Worm (Caenorhabditis elegans): ENCODE data around the gene F37C4.5.

F37C4.5 gene

ce11 chrIV:3841607-3842006 is 32.0 kb downstream of the F37C4.5 start:
- no peak for TF ChIP-seq ceh-32 (tag; optimal IDR thresholded peaks at IDR 0.05; ENCODE audit: poor library complexity)
- TF ChIP-seq ama-1 (optimal IDR thresholded peaks at IDR 0.05): no peak
- TF ChIP-seq rbr-2 (tag; optimal IDR thresholded peaks at IDR 0.05): no peak
- TF ChIP-seq madf-9 (GFP tag; conservative IDR thresholded peaks at IDR 0.05): no peak

ce11 chrIV:3840480-3840879 is 33.1 kb downstream of the F37C4.5 start:
- TF ChIP-seq nhr-102 (tag; optimal IDR thresholded peaks at IDR 0.05) (no peak), Y105C5A.15 (GFP tag; IDR thresholded peaks at IDR 0.05) (no peak)

ce11 chrIV:3839420-3839819 is 34.2 kb downstream of the F37C4.5 start, which contains the start of gene F28F9.2:
F28F9.2 (plus strand) TSS chrIV:3839720.
- TF ChIP-seq spr-3 (GFP tag; optimal IDR thresholded peaks at IDR 0.05) (no peak), ama-1 (optimal IDR thresholded peaks at IDR 0.05) (no peak), ZK546.5 (tag; optimal IDR thresholded peaks at IDR 0.05) (no peak), zip-2 (tag; optimal IDR thresholded peaks at IDR 0.05) (no peak), ceh-20 (GFP tag; IDR thresholded peaks at IDR 0.05) (no peak), T20F7.1 (GFP tag; optimal IDR thresholded peaks at IDR 0.05) (no peak), set-16 (GFP tag; IDR thresholded peaks at IDR 0.05) (no peak), dmd-8 (GFP tag; IDR thresholded peaks at IDR 0.05) (no peak), zfp-2 (tag; optimal IDR thresholded peaks at IDR 0.05) (no peak), Y105C5A.15 (GFP tag; IDR thresholded peaks at IDR 0.05) (no peak), ceh-62 (tag; optimal IDR thresholded peaks at IDR 0.05) (no peak), duxl-1 (tag; optimal IDR thresholded peaks at IDR 0.05; ENCODE audit: poor library complexity) (no peak)

- TF ChIP-seq T20F7.1 (GFP tag; optimal IDR thresholded peaks at IDR 0.05): no peak
- no peak for TF ChIP-seq mes-2 (tag; optimal IDR thresholded peaks at IDR 0.05; ENCODE audit: poor library complexity, severe bottlenecking)
- TF ChIP-seq gei-8 (GFP tag; optimal IDR thresholded peaks at IDR 0.05): no peak
- no peak for TF ChIP-seq hmg-1.1 (GFP tag; IDR thresholded peaks at IDR 0.05)
- TF ChIP-seq unc-39 (tag; optimal IDR thresholded peaks at IDR 0.05): no peak
- no peak for TF ChIP-seq madf-5 (GFP tag; IDR thresholded peaks at IDR 0.05)
- no peak for TF ChIP-seq nhr-10 (tag; optimal IDR thresholded peaks at IDR 0.05)
- TF ChIP-seq mxl-3 (GFP tag; optimal IDR thresholded peaks at IDR 0.05): no peak
- TF ChIP-seq ceh-82 (tag; optimal IDR thresholded peaks at IDR 0.05): no peak
- no peak for TF ChIP-seq R02D3.7 (tag; optimal IDR thresholded peaks at IDR 0.05)
- no peak for TF ChIP-seq F26F4.8 (GFP tag; conservative IDR thresholded peaks at IDR 0.05)
- TF ChIP-seq nhr-6 (tag; optimal IDR thresholded peaks at IDR 0.05): no peak
- no peak for TF ChIP-seq ZK546.5 (tag; optimal IDR thresholded peaks at IDR 0.05)
- no peak for TF ChIP-seq ztf-11 (tag; optimal IDR thresholded peaks at IDR 0.05)
- TF ChIP-seq set-16 (GFP tag; IDR thresholded peaks at IDR 0.05): no peak
- TF ChIP-seq fos-1 (tag; optimal IDR thresholded peaks at IDR 0.05): no peak
- TF ChIP-seq mxl-2 (GFP tag; conservative IDR thresholded peaks at IDR 0.05): no peak
- no peak for TF ChIP-seq nhr-11 (tag; optimal IDR thresholded peaks at IDR 0.05)
Measured at ce11 chrIV:3838687-3839086, 34.9 kb downstream of the F37C4.5 start.

- TF ChIP-seq nhr-6 (tag; optimal IDR thresholded peaks at IDR 0.05) (no peak), lin-29 (GFP tag; IDR thresholded peaks at IDR 0.05) (no peak), mxl-3 (GFP tag; optimal IDR thresholded peaks at IDR 0.05) (no peak), hlh-30 (tag; optimal IDR thresholded peaks at IDR 0.05; ENCODE audit: insufficient read depth) (no peak), zag-1 (tag; optimal IDR thresholded peaks at IDR 0.05) (no peak), sdz-12 (GFP tag; optimal IDR thresholded peaks at IDR 0.05) (no peak), aly-2 (tag; optimal IDR thresholded peaks at IDR 0.05) (no peak)
Measured at ce11 chrIV:3835065-3835464, 38.5 kb downstream of the F37C4.5 start, which contains the start of gene cal-3. cal-3 (minus strand) TSS chrIV:3835165.

Data from whole organism, L4 larva.